Fruit fly (Drosophila melanogaster) whole organism, embryonic: ENCODE results near the gene gNacalpha.

Experiments used
- Ada2b ChIP-seq: fragments of 200-800 bp; sonication (Bioruptor generic); IDR thresholded peaks from 2 replicates; pipeline ENCODE4 v1.3.6; 2022; ENCODE audit warnings: missing biosample characterization, missing genetic modification characterization
- Blimp-1 ChIP-seq: fragments of 200-800 bp; sonication (Bioruptor generic); optimal IDR thresholded peaks from 3 replicates; lab custom pipeline; 2018; ENCODE audit warnings: missing biosample characterization, missing genetic modification characterization, mild to moderate bottlenecking, moderate library complexity, missing genetic modification reagents
- BtbVII ChIP-seq: fragments of 200-800 bp; sonication (Bioruptor generic); optimal IDR thresholded peaks from 3 replicates; lab custom pipeline; 2017; ENCODE audit warnings: missing biosample characterization, mild to moderate bottlenecking, missing genetic modification characterization
- Bteb2 ChIP-seq: fragments of 200-800 bp; sonication (Bioruptor generic); optimal IDR thresholded peaks from 2 replicates; lab custom pipeline; 2016; ENCODE audit warnings: missing biosample characterization, missing genetic modification characterization
- CG10147 ChIP-seq: fragments of 200-800 bp; sonication (Bioruptor generic); optimal IDR thresholded peaks from 2 replicates; lab custom pipeline; 2019; ENCODE audit warnings: missing biosample characterization, mild to moderate bottlenecking, missing genetic modification characterization, moderate library complexity
- CG10267 ChIP-seq: fragments of 200-800 bp; sonication (Bioruptor generic); optimal IDR thresholded peaks from 2 replicates; lab custom pipeline; 2018; ENCODE audit warnings: missing biosample characterization, mild to moderate bottlenecking, missing genetic modification characterization, moderate library complexity
- CG10274 ChIP-seq: fragments of 200-800 bp; sonication (Bioruptor generic); optimal IDR thresholded peaks from 3 replicates; lab custom pipeline; 2017; ENCODE audit warnings: missing biosample characterization, mild to moderate bottlenecking, missing genetic modification characterization
- CG10959 ChIP-seq: fragments of 200-800 bp; sonication (Bioruptor generic); IDR thresholded peaks from 2 replicates; pipeline ENCODE4 v1.3.6; 2022; ENCODE audit warnings: missing biosample characterization, missing genetic modification characterization
- CG12155 ChIP-seq: fragments of 200-800 bp; sonication (Bioruptor generic); optimal IDR thresholded peaks from 3 replicates; lab custom pipeline; 2016; ENCODE audit warnings: missing biosample characterization, missing genetic modification characterization
- CG14014 ChIP-seq: fragments of 200-800 bp; sonication (Bioruptor generic); IDR thresholded peaks from 2 replicates; pipeline ENCODE4 v1.3.6; 2022; ENCODE audit warnings: missing biosample characterization, missing genetic modification characterization
- CG17328 ChIP-seq: fragments of 200-800 bp; sonication (Bioruptor generic); IDR thresholded peaks from 2 replicates; pipeline ENCODE4 v1.3.6; 2022; ENCODE audit warnings: missing biosample characterization, missing genetic modification characterization
- CG2202 ChIP-seq: fragments of 200-800 bp; sonication (Bioruptor generic); optimal IDR thresholded peaks from 2 replicates; lab custom pipeline; 2018; ENCODE audit warnings: missing biosample characterization, mild to moderate bottlenecking, missing genetic modification characterization
- CG2678 ChIP-seq: fragments of 200-800 bp; sonication (Bioruptor generic); optimal IDR thresholded peaks from 3 replicates; lab custom pipeline; 2019; ENCODE audit warnings: missing biosample characterization, mild to moderate bottlenecking, missing genetic modification characterization, moderate library complexity
- CG3065 ChIP-seq: fragments of 200-800 bp; sonication (Bioruptor generic); optimal IDR thresholded peaks from 2 replicates; lab custom pipeline; 2016; ENCODE audit warnings: missing biosample characterization, missing genetic modification characterization
- CG3995 ChIP-seq: fragments of 200-800 bp; sonication (Bioruptor generic); optimal IDR thresholded peaks from 3 replicates; lab custom pipeline; 2016; ENCODE audit warnings: missing biosample characterization, missing genetic modification characterization
- CG42726 ChIP-seq: fragments of 200-800 bp; sonication (Bioruptor generic); IDR thresholded peaks from 2 replicates; pipeline ENCODE4 v1.3.6; 2022; ENCODE audit warnings: missing biosample characterization, missing genetic modification characterization; ENCODE audit not compliant: partially characterized antibody
- CG5245 ChIP-seq: fragments of 200-800 bp; sonication (Bioruptor generic); optimal IDR thresholded peaks from 3 replicates; lab custom pipeline; 2016; ENCODE audit warnings: missing biosample characterization, missing genetic modification characterization
- CG6791 ChIP-seq: fragments of 200-800 bp; sonication (Bioruptor generic); IDR thresholded peaks from 3 replicates; pipeline ENCODE4 v1.3.6; 2022; ENCODE audit warnings: missing biosample characterization, missing genetic modification characterization; ENCODE audit not compliant: partially characterized antibody
- CG6813 ChIP-seq: fragments of 200-800 bp; sonication (Bioruptor generic); optimal IDR thresholded peaks from 2 replicates; lab custom pipeline; 2017; ENCODE audit warnings: missing biosample characterization, missing genetic modification characterization, mild to moderate bottlenecking, moderate library complexity, missing genetic modification reagents
- CG6854 ChIP-seq: fragments of 200-800 bp; sonication (Bioruptor generic); optimal IDR thresholded peaks from 3 replicates; lab custom pipeline; 2017; ENCODE audit warnings: missing biosample characterization, mild to moderate bottlenecking, missing genetic modification characterization
- CG7745 ChIP-seq: fragments of 200-800 bp; sonication (Bioruptor generic); optimal IDR thresholded peaks from 2 replicates; lab custom pipeline; 2018; ENCODE audit warnings: missing biosample characterization, mild to moderate bottlenecking, missing genetic modification characterization, moderate library complexity
- CoRest ChIP-seq: fragments of 200-800 bp; sonication (Bioruptor generic); optimal IDR thresholded peaks from 3 replicates; lab custom pipeline; 2018; ENCODE audit warnings: missing biosample characterization, mild to moderate bottlenecking, missing genetic modification characterization, moderate library complexity
- D19A ChIP-seq: fragments of 200-800 bp; optimal IDR thresholded peaks from 3 replicates; lab custom pipeline; 2019; ENCODE audit warnings: missing biosample characterization, mild to moderate bottlenecking, missing genetic modification characterization, moderate library complexity
- Dad ChIP-seq: fragments of 200-800 bp; sonication (Bioruptor generic); optimal IDR thresholded peaks from 3 replicates; lab custom pipeline; 2016; ENCODE audit warnings: missing biosample characterization, missing genetic modification characterization
- Dek ChIP-seq: fragments of 200-800 bp; sonication (Bioruptor generic); optimal IDR thresholded peaks from 3 replicates; lab custom pipeline; 2019; ENCODE audit warnings: missing biosample characterization, mild to moderate bottlenecking, missing genetic modification characterization, moderate library complexity
- Eip74EF ChIP-seq, 2 experiments: fragments of 200-800 bp in 1 of 2; fragments of >200 bp in 1 of 2; sonication (Bioruptor generic) in 1 of 2; optimal IDR thresholded peaks; 2 replicates each; lab custom pipeline; 2017 to 2019; ENCODE audit warnings: missing biosample characterization in 2 of 2, missing genetic modification characterization in 2 of 2, mild to moderate bottlenecking in 1 of 2, moderate library complexity in 1 of 2
- HLH3B ChIP-seq: fragments of 200-800 bp; sonication (Bioruptor generic); IDR thresholded peaks from 2 replicates; pipeline ENCODE4 v1.3.6; 2022; ENCODE audit warnings: missing biosample characterization, missing genetic modification characterization
- NC2β ChIP-seq: fragments of 200-800 bp; sonication (Bioruptor generic); optimal IDR thresholded peaks from 2 replicates; lab custom pipeline; 2016; ENCODE audit warnings: missing biosample characterization, missing genetic modification characterization
- PHDP ChIP-seq: fragments of 200-800 bp; sonication (Bioruptor generic); optimal IDR thresholded peaks from 3 replicates; lab custom pipeline; 2018; ENCODE audit warnings: missing biosample characterization, mild to moderate bottlenecking, missing genetic modification characterization, moderate library complexity
- Rfx ChIP-seq: fragments of 200-800 bp; sonication (Bioruptor generic); IDR thresholded peaks from 2 replicates; pipeline ENCODE4 v1.3.6; 2022; ENCODE audit warnings: missing biosample characterization, missing genetic modification characterization
- Scr ChIP-seq: fragments of 200-800 bp; sonication (Bioruptor generic); IDR thresholded peaks from 2 replicates; pipeline ENCODE4 v1.3.6; 2022; ENCODE audit warnings: missing biosample characterization, missing genetic modification characterization; ENCODE audit not compliant: partially characterized antibody
- ap ChIP-seq: fragments of 200-800 bp; sonication (Bioruptor generic); IDR thresholded peaks from 2 replicates; pipeline ENCODE4 v1.3.6; 2022; ENCODE audit warnings: missing biosample characterization, missing genetic modification characterization
- ato ChIP-seq: fragments of 200-800 bp; sonication (Bioruptor generic); IDR thresholded peaks from 2 replicates; pipeline ENCODE4 v1.3.6; 2022; ENCODE audit warnings: missing biosample characterization, missing genetic modification characterization; ENCODE audit not compliant: partially characterized antibody
- cas ChIP-seq: fragments of 200-800 bp; sonication (Bioruptor generic); IDR thresholded peaks from 2 replicates; pipeline ENCODE4 v1.3.6; 2022; ENCODE audit warnings: missing biosample characterization, missing genetic modification characterization
- dimm ChIP-seq: fragments of 200-800 bp; sonication (Bioruptor generic); IDR thresholded peaks from 2 replicates; pipeline ENCODE4 v1.3.6; 2022; ENCODE audit warnings: missing biosample characterization, missing genetic modification characterization
- dmrt11E ChIP-seq: fragments of 200-800 bp; sonication (Bioruptor generic); optimal IDR thresholded peaks from 3 replicates; lab custom pipeline; 2018; ENCODE audit warnings: missing biosample characterization, mild to moderate bottlenecking, missing genetic modification characterization, moderate library complexity
- dmrt99B ChIP-seq: fragments of 200-800 bp; sonication (Bioruptor generic); optimal IDR thresholded peaks from 2 replicates; lab custom pipeline; 2018; ENCODE audit warnings: missing biosample characterization, mild to moderate bottlenecking, missing genetic modification characterization, moderate library complexity
- en ChIP-seq: fragments of 200-800 bp; sonication (Bioruptor generic); optimal IDR thresholded peaks from 2 replicates; lab custom pipeline; 2016; ENCODE audit warnings: missing biosample characterization, missing genetic modification characterization
- h ChIP-seq: fragments of >200 bp; optimal IDR thresholded peaks from 2 replicates; lab custom pipeline; 2017
- hbn ChIP-seq: fragments of 200-800 bp; sonication (Bioruptor generic); IDR thresholded peaks from 2 replicates; pipeline ENCODE4 v1.3.6; 2022; ENCODE audit warnings: missing biosample characterization, missing genetic modification characterization; ENCODE audit not compliant: partially characterized antibody
- hth ChIP-seq: fragments of >200 bp; optimal IDR thresholded peaks from 2 replicates; lab custom pipeline; 2017; ENCODE audit warnings: inconsistent platforms
- inv ChIP-seq: fragments of 200-800 bp; sonication (Bioruptor generic); IDR thresholded peaks from 2 replicates; pipeline ENCODE4 v1.3.6; 2022; ENCODE audit warnings: missing biosample characterization, missing genetic modification characterization; ENCODE audit not compliant: partially characterized antibody
- lab ChIP-seq: fragments of 200-800 bp; sonication (Bioruptor generic); optimal IDR thresholded peaks from 3 replicates; lab custom pipeline; 2017; ENCODE audit warnings: missing biosample characterization, missing genetic modification characterization, mild to moderate bottlenecking, moderate library complexity, missing genetic modification reagents
- mam ChIP-seq: fragments of 200-800 bp; sonication (Bioruptor generic); optimal IDR thresholded peaks from 3 replicates; lab custom pipeline; 2016; ENCODE audit warnings: missing biosample characterization, missing genetic modification characterization
- mirr ChIP-seq: fragments of 200-800 bp; sonication (Bioruptor generic); optimal IDR thresholded peaks from 3 replicates; lab custom pipeline; 2018; ENCODE audit warnings: missing biosample characterization, mild to moderate bottlenecking, missing genetic modification characterization
- pita ChIP-seq: fragments of 200-800 bp; sonication (Bioruptor generic); optimal IDR thresholded peaks from 2 replicates; lab custom pipeline; 2017; ENCODE audit warnings: missing biosample characterization, mild to moderate bottlenecking, missing genetic modification characterization
- pum ChIP-seq: fragments of 200-800 bp; sonication (Bioruptor generic); optimal IDR thresholded peaks from 2 replicates; lab custom pipeline; 2016; ENCODE audit warnings: missing biosample characterization, missing genetic modification characterization
- row ChIP-seq: fragments of 200-800 bp; sonication (Bioruptor generic); IDR thresholded peaks from 3 replicates; pipeline ENCODE4 v1.3.6; 2022; ENCODE audit warnings: missing biosample characterization, missing genetic modification characterization
- sqz ChIP-seq: fragments of 200-800 bp; sonication (Bioruptor generic); optimal IDR thresholded peaks from 3 replicates; lab custom pipeline; 2018; ENCODE audit warnings: missing biosample characterization, mild to moderate bottlenecking, missing genetic modification characterization
- sr ChIP-seq: fragments of 200-800 bp; sonication (Bioruptor generic); IDR thresholded peaks from 3 replicates; pipeline ENCODE4 v1.3.6; 2022; ENCODE audit warnings: missing biosample characterization, missing genetic modification characterization
- tgo ChIP-seq: fragments of 200-800 bp; sonication (Bioruptor generic); IDR thresholded peaks from 3 replicates; pipeline ENCODE4 v1.3.6; 2022; ENCODE audit warnings: missing biosample characterization, missing genetic modification characterization
- usp ChIP-seq: fragments of >200 bp; optimal IDR thresholded peaks from 2 replicates; lab custom pipeline; 2017; ENCODE audit warnings: missing biosample characterization, missing genetic modification characterization

Gene gNacalpha

DNA sequence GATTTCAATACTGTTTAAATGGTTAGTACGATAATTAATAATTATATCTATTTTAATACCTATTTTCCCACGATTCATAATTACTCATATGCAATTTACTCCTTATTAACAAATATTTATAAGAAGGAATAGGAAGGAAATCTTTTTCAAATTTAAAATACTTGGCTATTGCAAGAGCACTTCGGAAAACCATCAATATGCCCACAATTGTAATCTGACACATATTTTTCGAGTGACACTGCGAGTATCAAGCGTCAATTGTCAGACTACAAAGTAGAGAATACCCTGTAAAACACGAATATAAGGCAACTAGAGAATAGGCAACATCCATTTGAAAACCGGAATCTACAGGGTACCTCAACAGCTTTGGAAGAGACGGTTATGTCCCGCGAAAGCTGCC, 11.4 kb downstream of the gNacalpha start (continued):
- peak; percentile 15 for TF ChIP-seq BtbVII (GFP tag; lab: Kevin White, UChicago)
- TF ChIP-seq mirr: no peak
- TF ChIP-seq mam (GFP tag; lab: Kevin White, UChicago): no peak
- TF ChIP-seq dimm (GFP tag; lab: Robert Waterston, UW): no peak
- TF ChIP-seq CG17328: no peak
- no peak for TF ChIP-seq Bteb2 (GFP tag; lab: Kevin White, UChicago)
- TF ChIP-seq tgo (GFP tag; lab: Robert Waterston, UW): no peak
- TF ChIP-seq row: peak; percentile 43
- TF ChIP-seq usp (GFP tag; lab: Kevin White, UChicago): no peak
- no peak for TF ChIP-seq hth (lab: Kevin White, UChicago)
- peak; percentile 58 for TF ChIP-seq dmrt99B (tag; lab: Kevin White, UChicago)
- no peak for TF ChIP-seq hbn
- no peak for TF ChIP-seq inv (GFP tag; lab: Robert Waterston, UW)
- TF ChIP-seq PHDP (tag; lab: Kevin White, UChicago): peak; percentile 30
- no peak for TF ChIP-seq cas (GFP tag; lab: Robert Waterston, UW)
- TF ChIP-seq CG42726 (GFP tag; lab: Robert Waterston, UW): no peak
- TF ChIP-seq CG6854 (GFP tag; lab: Kevin White, UChicago): peak; percentile 63
- TF ChIP-seq Dad: no peak
- TF ChIP-seq ato (GFP tag; lab: Robert Waterston, UW): no peak
- no peak for TF ChIP-seq CG5245 (GFP tag; lab: Kevin White, UChicago)
- no peak for TF ChIP-seq Ada2b (GFP tag; lab: Robert Waterston, UW)
- TF ChIP-seq CG10274 (GFP tag; lab: Kevin White, UChicago): no peak
- TF ChIP-seq CG10959 (GFP tag; lab: Robert Waterston, UW): no peak
- no peak for TF ChIP-seq en (GFP tag; lab: Kevin White, UChicago)
- peak; percentile 14 for TF ChIP-seq D19A (tag; lab: Kevin White, UChicago)
- TF ChIP-seq Rfx (GFP tag; lab: Robert Waterston, UW): peak; percentile 42; the same call in 1 of the 2 replicates
- no peak for TF ChIP-seq NC2β (GFP tag; lab: Kevin White, UChicago)
- TF ChIP-seq Blimp-1 (GFP tag; lab: Kevin White, UChicago): no peak
- no peak for TF ChIP-seq sqz (GFP tag; lab: Kevin White, UChicago)
- no peak for TF ChIP-seq ap (GFP tag; lab: Robert Waterston, UW)
- no peak for TF ChIP-seq CG3995 (GFP tag; lab: Kevin White, UChicago)
- no peak for TF ChIP-seq pum
- no peak for TF ChIP-seq sr (GFP tag; lab: Robert Waterston, UW)
- no peak for TF ChIP-seq CG6813 (GFP tag; lab: Kevin White, UChicago)
- TF ChIP-seq lab (GFP tag; lab: Kevin White, UChicago): peak; percentile 57
- peak; percentile 75 for TF ChIP-seq CG2678
- TF ChIP-seq CG3065 (GFP tag; lab: Kevin White, UChicago): no peak
- TF ChIP-seq CG2202 (tag; lab: Kevin White, UChicago): no peak
- TF ChIP-seq h (lab: Kevin White, UChicago): no peak
- peak; percentile 33 for TF ChIP-seq CoRest (tag; lab: Kevin White, UChicago)
- TF ChIP-seq pita (GFP tag; lab: Kevin White, UChicago): no peak
- no peak for TF ChIP-seq Scr (GFP tag; lab: Robert Waterston, UW)
- peak; percentile 31 for TF ChIP-seq Dek
- no peak for TF ChIP-seq CG10267 (tag; lab: Kevin White, UChicago)
- no peak for TF ChIP-seq CG6791
- TF ChIP-seq CG12155 (GFP tag; lab: Kevin White, UChicago): no peak
- TF ChIP-seq CG10147 (GFP tag; lab: Kevin White, UChicago): peak; percentile 48
- no peak for TF ChIP-seq CG7745 (tag; lab: Kevin White, UChicago)
- TF ChIP-seq CG14014 (GFP tag; lab: Robert Waterston, UW): no peak
- TF ChIP-seq HLH3B (GFP tag; lab: Robert Waterston, UW): no peak
- TF ChIP-seq dmrt11E (tag; lab: Kevin White, UChicago): no peak
- TF ChIP-seq Eip74EF (GFP tag; optimal IDR thresholded peaks at IDR 0.05; lab: Kevin White, UChicago): no peak
